Worm (Caenorhabditis elegans): ENCODE measurements around the gene gadr-3.

Gene gadr-3

ce11 chrIII:6256675-6257074 is 29.1 kb downstream of the gadr-3 start, which contains the start of gene srg-9:
TSS of gene srg-9 (minus strand) at chrIII:6256775.
- TF ChIP-seq unc-62 (GFP tag; optimal IDR thresholded peaks at IDR 0.05) = no peak

ce11 chrIII:6254737-6255136 is 31.1 kb downstream of the gadr-3 start, which contains the start of gene srg-8:
TSS of gene srg-8 (minus strand) at chrIII:6254837.
- no peak for TF ChIP-seq unc-62 (GFP tag; optimal IDR thresholded peaks at IDR 0.05)

DNA sequence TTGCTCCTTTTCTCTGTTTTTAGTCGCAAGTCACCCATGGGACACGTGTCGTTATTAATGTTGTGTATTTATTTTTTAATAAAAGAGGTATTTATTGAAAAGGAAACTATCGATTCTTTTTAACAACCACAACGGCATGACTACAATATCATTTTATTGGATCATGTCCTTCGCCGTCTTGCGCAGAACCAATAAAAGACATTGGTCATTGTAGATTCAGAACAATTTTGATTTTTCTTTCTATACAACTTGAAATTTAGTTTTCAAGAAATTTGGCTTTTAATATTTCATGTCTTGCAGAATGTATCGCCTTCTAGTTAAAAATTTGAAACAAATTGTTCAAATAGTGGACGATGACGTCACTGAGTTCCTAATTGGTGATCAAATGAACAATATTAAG is 34.3 kb downstream of the gadr-3 start, which contains the start of gene amdh-1:
Gene amdh-1, plus strand, starts transcription at position 301 of the 400 bp plus-strand sequence.
- TF ChIP-seq unc-62 (GFP tag; optimal IDR thresholded peaks at IDR 0.05) = no peak

ce11 chrIII:6248064-6248687 is 37.6 kb downstream of the gadr-3 start, which contains the start of the genes gen-1 and stt-3:
TSS of gene gen-1 (minus strand) at chrIII:6248158.
TSS of gene stt-3 (plus strand) at chrIII:6248637.
- TF ChIP-seq unc-62 (GFP tag; optimal IDR thresholded peaks at IDR 0.05) = no peak

DNA sequence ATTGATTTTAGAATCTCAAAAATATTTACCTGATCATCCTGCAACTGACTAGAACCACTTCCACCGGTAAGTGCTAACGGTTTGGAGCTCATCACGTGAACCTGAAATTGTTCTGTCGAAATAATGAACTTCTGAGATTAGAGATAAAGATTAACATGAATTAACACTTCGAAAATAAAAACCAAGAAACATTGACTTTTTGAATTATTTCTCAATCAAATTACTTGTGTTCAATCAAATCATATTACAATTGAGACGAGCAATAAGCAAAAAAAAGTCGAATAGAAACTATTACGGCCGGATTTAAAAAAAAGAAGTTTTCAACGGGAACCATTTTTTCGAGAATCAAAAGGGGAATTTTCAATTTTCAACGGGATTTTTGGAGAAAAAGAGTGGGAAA is 40.1 kb downstream of the gadr-3 start, which contains the start of gene bcas-2:
Gene bcas-2, minus strand, starts transcription at position 101 of the 400 bp plus-strand sequence.
- no peak for TF ChIP-seq unc-62 (GFP tag; optimal IDR thresholded peaks at IDR 0.05)

DNA sequence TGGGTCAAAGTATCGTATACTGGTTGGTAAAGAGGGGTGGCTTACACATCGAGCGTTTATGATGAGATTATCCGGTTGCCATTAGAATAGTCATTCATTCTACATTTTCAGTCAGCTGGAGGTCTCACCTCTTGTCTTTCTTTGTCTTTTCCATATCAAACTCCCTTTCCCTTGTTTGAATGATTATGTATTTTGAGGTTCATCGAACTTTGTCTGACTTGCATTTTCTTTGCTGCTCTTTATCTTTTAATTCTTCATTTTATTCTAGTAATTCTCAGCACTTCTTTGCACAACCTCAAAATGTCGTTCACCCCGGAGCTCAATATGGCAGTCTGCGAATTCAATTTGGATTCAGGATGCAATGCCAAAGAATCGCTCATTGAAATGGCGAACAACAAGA is 45.3 kb downstream of the gadr-3 start, which contains the start of gene T12A2.3:
Gene T12A2.3, plus strand, starts transcription at position 301 of the 400 bp plus-strand sequence.
- no peak for TF ChIP-seq unc-62 (GFP tag; optimal IDR thresholded peaks at IDR 0.05)

DNA sequence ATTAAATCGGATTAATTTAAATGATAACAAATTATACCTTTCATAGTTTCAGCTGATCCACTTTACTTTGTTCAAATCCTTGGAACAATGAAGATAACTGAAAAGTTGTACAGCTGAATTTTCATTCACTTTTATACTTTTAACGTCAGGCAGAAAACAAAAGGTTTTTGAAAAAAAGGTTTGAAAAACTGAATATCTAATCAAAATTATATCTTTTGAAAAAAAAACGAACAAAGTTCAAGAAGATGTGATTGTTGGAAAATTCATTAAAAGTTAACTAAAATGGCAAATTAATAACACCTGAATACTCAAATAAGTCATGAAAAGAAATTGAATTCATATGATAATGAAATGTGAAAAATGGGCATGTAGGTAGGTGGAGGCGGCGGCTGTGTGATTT is 49.1 kb downstream of the gadr-3 start, which contains the start of gene T12A2.21:
Gene T12A2.21, minus strand, starts transcription at position 101 of the 400 bp plus-strand sequence.
- no peak for TF ChIP-seq unc-62 (GFP tag; optimal IDR thresholded peaks at IDR 0.05)
